Worm (Caenorhabditis elegans): Measurements from ENCODE around the gene glb-30.

DNA sequence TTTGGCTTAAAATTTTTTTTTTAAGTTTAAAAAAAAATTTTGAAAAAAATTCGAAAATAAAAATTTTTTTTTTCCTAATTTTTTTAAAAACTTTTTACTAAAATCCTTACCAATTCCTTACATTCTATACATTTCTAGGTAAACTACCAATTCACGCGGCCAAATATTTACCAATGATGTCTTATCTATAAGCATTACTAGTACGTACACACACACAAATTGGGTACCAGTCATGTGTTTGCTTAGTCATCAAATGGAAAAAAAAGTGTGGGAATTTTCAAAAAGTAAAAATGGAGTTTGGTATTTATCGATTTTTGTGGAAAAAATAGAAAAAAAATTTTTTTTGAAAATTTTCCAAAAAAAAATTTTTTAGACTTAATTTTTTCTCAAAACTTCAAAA, 8.2 kb upstream of the glb-30 start, which contains the start of gene Y22D7AR.6:
- TF ChIP-seq nhr-237 (tag; optimal IDR thresholded peaks at IDR 0.05) = no peak
- TF ChIP-seq nhr-28 (tag; optimal IDR thresholded peaks at IDR 0.05) = no peak
- TF ChIP-seq lsy-2 (tag; optimal IDR thresholded peaks at IDR 0.05) = no peak
- TF ChIP-seq hlh-1 (tag; optimal IDR thresholded peaks at IDR 0.05) = no peak
- TF ChIP-seq mab-5 (tag; optimal IDR thresholded peaks at IDR 0.05) = no peak
- TF ChIP-seq unc-39 (tag; optimal IDR thresholded peaks at IDR 0.05) = no peak
- no peak for TF ChIP-seq ztf-11 (tag; optimal IDR thresholded peaks at IDR 0.05)
- no peak for TF ChIP-seq M03D4.4 (tag; optimal IDR thresholded peaks at IDR 0.05)
- no peak for TF ChIP-seq ceh-83 (GFP tag; optimal IDR thresholded peaks at IDR 0.05)
- no peak for TF ChIP-seq elt-3 (tag; optimal IDR thresholded peaks at IDR 0.05)
- TF ChIP-seq blmp-1 (tag; optimal IDR thresholded peaks at IDR 0.05) = no peak
- TF ChIP-seq sem-2 (GFP tag; optimal IDR thresholded peaks at IDR 0.05) = no peak
